Fruit fly (Drosophila melanogaster): ENCODE measurements around the gene Smr.

DNA sequence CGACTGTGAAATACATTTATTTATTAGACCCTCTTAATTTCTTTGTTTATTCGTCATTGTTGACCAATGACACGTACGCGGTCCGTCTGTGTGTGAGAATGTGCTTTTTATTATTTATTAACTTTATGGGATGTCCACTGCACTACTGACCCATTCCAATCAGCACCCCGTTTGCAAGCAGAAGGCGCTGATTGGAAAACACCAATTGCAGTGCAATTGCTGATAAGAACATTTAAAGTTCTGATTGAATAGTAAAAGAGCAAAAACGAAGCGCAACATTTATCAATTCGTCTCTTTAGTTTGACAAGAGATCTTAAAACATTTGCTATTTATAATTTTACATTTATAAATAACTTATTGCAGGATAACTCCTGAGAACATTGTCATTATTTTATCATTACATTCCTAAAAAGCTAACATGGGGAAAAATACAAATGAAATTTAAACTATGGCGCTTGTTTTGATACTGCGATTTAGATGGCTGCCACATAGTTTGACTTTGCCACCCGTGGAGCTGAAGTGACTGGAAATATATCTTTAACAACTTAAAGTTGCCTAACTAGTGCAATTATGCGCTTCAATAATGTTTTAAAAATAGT lies 83.9 kb downstream of the Smr start:
- TF ChIP-seq CG8478 (optimal IDR thresholded peaks at IDR 0.05) (no peak), psq (optimal IDR thresholded peaks at IDR 0.05) (no peak), Dll (optimal IDR thresholded peaks at IDR 0.05) (no peak), pan (optimal IDR thresholded peaks at IDR 0.05) (no peak), usp (GFP tag; optimal IDR thresholded peaks at IDR 0.05) (no peak)
